Worm (Caenorhabditis elegans) whole organism, young adult: ENCODE results near the gene cope-1.

Source experiments
- B0019.2 ChIP-seq: fragments of 200-800 bp; sonication (Bioruptor generic); conservative IDR thresholded peaks from 2 replicates; pipeline ENCODE4 v1.3.6; 2022; ENCODE audit warnings: missing genetic modification reagents, missing genetic modification characterization, missing compliant biosample characterization
- C06A6.2 ChIP-seq: fragments of 200-800 bp; sonication (Bioruptor generic); conservative IDR thresholded peaks from 2 replicates; pipeline ENCODE4 v1.3.6; 2022; ENCODE audit warnings: missing genetic modification characterization, missing compliant biosample characterization
- D2030.7 ChIP-seq: fragments of 200-800 bp; sonication (Bioruptor generic); IDR thresholded peaks from 2 replicates; pipeline ENCODE4 v1.3.6; 2022; ENCODE audit warnings: missing genetic modification reagents, missing genetic modification characterization, missing compliant biosample characterization
- F10E7.11 ChIP-seq: sonication (generic microtip); optimal IDR thresholded peaks from 2 replicates; lab custom pipeline; 2017; ENCODE audit warnings: mild to moderate bottlenecking, missing genetic modification characterization, moderate library complexity, missing compliant biosample characterization
- F37B4.10 ChIP-seq: fragments of 200-800 bp; sonication (Bioruptor generic); IDR thresholded peaks from 2 replicates; pipeline ENCODE4 v1.3.6; 2022; ENCODE audit warnings: missing genetic modification characterization, missing compliant biosample characterization
- F52B5.7 ChIP-seq: sonication (generic microtip); optimal IDR thresholded peaks from 2 replicates; lab custom pipeline; 2016; ENCODE audit warnings: mild to moderate bottlenecking, missing genetic modification characterization, missing compliant biosample characterization
- K12H6.12 ChIP-seq: fragments of 200-800 bp; sonication (Bioruptor generic); optimal IDR thresholded peaks from 2 replicates; lab custom pipeline; 2018; ENCODE audit warnings: mild to moderate bottlenecking, missing genetic modification characterization, missing compliant biosample characterization
- T26A5.8 ChIP-seq: sonication (generic microtip); optimal IDR thresholded peaks from 2 replicates; lab custom pipeline; 2016; ENCODE audit warnings: missing genetic modification characterization, missing compliant biosample characterization
- Y53F4B.3 ChIP-seq: fragments of 200-800 bp; sonication (Bioruptor generic); IDR thresholded peaks from 2 replicates; pipeline ENCODE4 v1.3.6; 2022; ENCODE audit warnings: missing genetic modification reagents, missing genetic modification characterization, missing compliant biosample characterization
- akir-1 ChIP-seq: fragments of 200-800 bp; sonication (Bioruptor generic); optimal IDR thresholded peaks from 2 replicates; lab custom pipeline; 2018; ENCODE audit warnings: mild to moderate bottlenecking, missing genetic modification characterization, moderate library complexity, missing compliant biosample characterization
- aptf-2 ChIP-seq: fragments of 200-800 bp; sonication (Bioruptor generic); conservative IDR thresholded peaks from 2 replicates; pipeline ENCODE4 v1.3.6; 2022; ENCODE audit warnings: missing genetic modification reagents, missing genetic modification characterization, missing compliant biosample characterization
- attf-6 ChIP-seq: fragments of 200-800 bp; sonication (Bioruptor generic); IDR thresholded peaks from 2 replicates; pipeline ENCODE4 v1.3.6; 2022; ENCODE audit warnings: missing genetic modification reagents, missing genetic modification characterization, missing compliant biosample characterization
- bed-1 ChIP-seq: fragments of 200-800 bp; sonication (Bioruptor generic); IDR thresholded peaks from 2 replicates; pipeline ENCODE4 v1.3.6; 2022; ENCODE audit warnings: missing genetic modification reagents, missing genetic modification characterization, missing compliant biosample characterization
- ceh-100 ChIP-seq: fragments of 200-800 bp; sonication (Bioruptor generic); IDR thresholded peaks from 2 replicates; pipeline ENCODE4 v1.3.6; 2022; ENCODE audit warnings: missing genetic modification reagents, missing genetic modification characterization, missing compliant biosample characterization
- dox-1 ChIP-seq: fragments of 200-800 bp; sonication (Bioruptor generic); IDR thresholded peaks from 2 replicates; pipeline ENCODE4 v1.3.6; 2022; ENCODE audit warnings: missing genetic modification reagents, missing genetic modification characterization, missing compliant biosample characterization
- dpff-1 ChIP-seq: sonication (generic microtip); optimal IDR thresholded peaks from 2 replicates; lab custom pipeline; 2017; ENCODE audit warnings: mild to moderate bottlenecking, missing genetic modification characterization, missing compliant biosample characterization
- ets-4 ChIP-seq: fragments of 200-800 bp; sonication (Bioruptor generic); optimal IDR thresholded peaks from 2 replicates; lab custom pipeline; 2018; ENCODE audit warnings: mild to moderate bottlenecking, missing genetic modification characterization, missing compliant biosample characterization
- gei-17 ChIP-seq: fragments of 200-800 bp; sonication (Bioruptor generic); optimal IDR thresholded peaks from 2 replicates; lab custom pipeline; 2018; ENCODE audit warnings: mild to moderate bottlenecking, missing genetic modification characterization, missing compliant biosample characterization
- him-1 ChIP-seq: sonication (generic microtip); optimal IDR thresholded peaks from 2 replicates; lab custom pipeline; 2016; ENCODE audit warnings: missing genotype, missing genetic modification reagents, missing genetic modification characterization, missing compliant biosample characterization
- lin-26 ChIP-seq: fragments of 200-800 bp; sonication (Bioruptor generic); IDR thresholded peaks from 2 replicates; pipeline ENCODE4 v1.3.6; 2022; ENCODE audit warnings: missing genetic modification reagents, missing genetic modification characterization, missing compliant biosample characterization
- lin-54 ChIP-seq: fragments of 200-800 bp; sonication (Bioruptor generic); optimal IDR thresholded peaks from 2 replicates; lab custom pipeline; 2018; ENCODE audit warnings: mild to moderate bottlenecking, missing genetic modification characterization, missing compliant biosample characterization
- lsl-1 ChIP-seq: fragments of 200-800 bp; sonication (Bioruptor generic); optimal IDR thresholded peaks from 2 replicates; lab custom pipeline; 2018; ENCODE audit warnings: mild to moderate bottlenecking, missing genetic modification characterization, moderate library complexity, missing compliant biosample characterization
- lsy-27 ChIP-seq: sonication (generic microtip); optimal IDR thresholded peaks from 2 replicates; lab custom pipeline; 2017; ENCODE audit warnings: missing genetic modification characterization, mild to moderate bottlenecking, missing compliant biosample characterization, antibody characterized with exemption, missing genotype, borderline replicate concordance; ENCODE audit not compliant: insufficient read depth
- madf-10 ChIP-seq: sonication (generic microtip); optimal IDR thresholded peaks from 2 replicates; lab custom pipeline; 2016; ENCODE audit warnings: mild to moderate bottlenecking, missing genetic modification characterization, missing compliant biosample characterization
- madf-3 ChIP-seq: fragments of 200-800 bp; sonication (Bioruptor generic); IDR thresholded peaks from 2 replicates; pipeline ENCODE4 v1.3.6; 2022; ENCODE audit warnings: missing genetic modification reagents, missing genetic modification characterization, missing compliant biosample characterization
- mes-4 ChIP-seq: sonication (generic microtip); optimal IDR thresholded peaks from 2 replicates; lab custom pipeline; 2016; ENCODE audit warnings: missing genotype, missing genetic modification characterization, missing compliant biosample characterization
- nfya-2 ChIP-seq: fragments of 200-800 bp; sonication (Bioruptor generic); IDR thresholded peaks from 2 replicates; pipeline ENCODE4 v1.3.6; 2022; ENCODE audit warnings: missing genetic modification reagents, missing genetic modification characterization, missing compliant biosample characterization
- nfyb-1 ChIP-seq: fragments of 200-800 bp; sonication (Bioruptor generic); IDR thresholded peaks from 2 replicates; pipeline ENCODE4 v1.3.6; 2022; ENCODE audit warnings: missing genetic modification reagents, missing genetic modification characterization, missing compliant biosample characterization
- nhr-120 ChIP-seq: fragments of 200-800 bp; sonication (Bioruptor generic); IDR thresholded peaks from 2 replicates; pipeline ENCODE4 v1.3.6; 2022; ENCODE audit warnings: missing genetic modification characterization, missing compliant biosample characterization
- nhr-80 ChIP-seq: sonication (generic microtip); optimal IDR thresholded peaks from 2 replicates; lab custom pipeline; 2016; ENCODE audit warnings: missing genetic modification characterization, missing compliant biosample characterization
- pbrm-1 ChIP-seq: fragments of 200-800 bp; sonication (Bioruptor generic); IDR thresholded peaks from 2 replicates; pipeline ENCODE4 v1.3.6; 2022; ENCODE audit warnings: missing genetic modification reagents, missing genetic modification characterization, missing compliant biosample characterization
- repo-1 ChIP-seq: sonication (generic microtip); optimal IDR thresholded peaks from 2 replicates; lab custom pipeline; 2017; ENCODE audit warnings: mild to moderate bottlenecking, missing genetic modification characterization, missing compliant biosample characterization
- rpc-1 ChIP-seq, 2 experiments: fragments of 150-350 bp in 1 of 2; sonication (generic microtip) in 1 of 2; optimal IDR thresholded peaks; 2 replicates each; lab custom pipeline; 2014 to 2018; ENCODE audit warnings: missing biosample characterization in 1 of 2, missing genetic modification characterization in 1 of 2, missing genetic modification reagents in 1 of 2, missing genotype in 1 of 2
- sdz-38 ChIP-seq: sonication (generic microtip); optimal IDR thresholded peaks from 2 replicates; lab custom pipeline; 2016; ENCODE audit warnings: missing genotype, missing genetic modification characterization, missing compliant biosample characterization
- snpc-1.3 ChIP-seq: sonication (generic microtip); optimal IDR thresholded peaks from 2 replicates; lab custom pipeline; 2017; ENCODE audit warnings: missing genetic modification characterization, mild to moderate bottlenecking, missing compliant biosample characterization, antibody characterized with exemption, moderate library complexity, missing genotype, missing genetic modification reagents; ENCODE audit not compliant: insufficient read depth
- snpc-3.4 ChIP-seq: sonication (generic microtip); optimal IDR thresholded peaks from 2 replicates; lab custom pipeline; 2017; ENCODE audit warnings: missing genetic modification characterization, mild to moderate bottlenecking, missing compliant biosample characterization, antibody characterized with exemption, moderate library complexity, missing genotype, missing genetic modification reagents
- sptf-2 ChIP-seq: fragments of 200-800 bp; sonication (Bioruptor generic); optimal IDR thresholded peaks from 2 replicates; lab custom pipeline; 2018; ENCODE audit warnings: mild to moderate bottlenecking, missing genetic modification characterization, missing compliant biosample characterization
- tbx-9 ChIP-seq: sonication (generic microtip); optimal IDR thresholded peaks from 2 replicates; lab custom pipeline; 2016; ENCODE audit warnings: borderline replicate concordance, missing genetic modification characterization, inconsistent platforms, missing compliant biosample characterization
- unc-130 ChIP-seq: sonication (generic microtip); optimal IDR thresholded peaks from 2 replicates; lab custom pipeline; 2016; ENCODE audit warnings: missing genetic modification reagents, missing genetic modification characterization, missing compliant biosample characterization
- xnd-1 ChIP-seq: sonication (generic microtip); optimal IDR thresholded peaks from 2 replicates; lab custom pipeline; 2016; ENCODE audit warnings: missing genotype, missing genetic modification reagents, missing genetic modification characterization, missing compliant biosample characterization
- zfh-2 ChIP-seq: fragments of 200-800 bp; sonication (Bioruptor generic); conservative IDR thresholded peaks from 2 replicates; pipeline ENCODE4 v1.3.6; 2022; ENCODE audit warnings: missing genetic modification reagents, missing genetic modification characterization, missing compliant biosample characterization
- zim-3 ChIP-seq: sonication (generic microtip); optimal IDR thresholded peaks from 2 replicates; lab custom pipeline; 2017; ENCODE audit warnings: mild to moderate bottlenecking, missing genetic modification characterization, moderate library complexity, missing compliant biosample characterization
- ztf-22 ChIP-seq: fragments of 200-800 bp; sonication (Bioruptor generic); optimal IDR thresholded peaks from 2 replicates; lab custom pipeline; 2018; ENCODE audit warnings: mild to moderate bottlenecking, missing genetic modification characterization, moderate library complexity, missing compliant biosample characterization
- ztf-25 ChIP-seq: fragments of 200-800 bp; sonication (Bioruptor generic); IDR thresholded peaks from 2 replicates; pipeline ENCODE4 v1.3.6; 2022; ENCODE audit warnings: missing genetic modification reagents, missing genetic modification characterization, missing compliant biosample characterization
- ztf-3 ChIP-seq: fragments of 200-800 bp; sonication (Bioruptor generic); optimal IDR thresholded peaks from 2 replicates; lab custom pipeline; 2018; ENCODE audit warnings: mild to moderate bottlenecking, missing genetic modification characterization, missing compliant biosample characterization

cope-1 gene

DNA sequence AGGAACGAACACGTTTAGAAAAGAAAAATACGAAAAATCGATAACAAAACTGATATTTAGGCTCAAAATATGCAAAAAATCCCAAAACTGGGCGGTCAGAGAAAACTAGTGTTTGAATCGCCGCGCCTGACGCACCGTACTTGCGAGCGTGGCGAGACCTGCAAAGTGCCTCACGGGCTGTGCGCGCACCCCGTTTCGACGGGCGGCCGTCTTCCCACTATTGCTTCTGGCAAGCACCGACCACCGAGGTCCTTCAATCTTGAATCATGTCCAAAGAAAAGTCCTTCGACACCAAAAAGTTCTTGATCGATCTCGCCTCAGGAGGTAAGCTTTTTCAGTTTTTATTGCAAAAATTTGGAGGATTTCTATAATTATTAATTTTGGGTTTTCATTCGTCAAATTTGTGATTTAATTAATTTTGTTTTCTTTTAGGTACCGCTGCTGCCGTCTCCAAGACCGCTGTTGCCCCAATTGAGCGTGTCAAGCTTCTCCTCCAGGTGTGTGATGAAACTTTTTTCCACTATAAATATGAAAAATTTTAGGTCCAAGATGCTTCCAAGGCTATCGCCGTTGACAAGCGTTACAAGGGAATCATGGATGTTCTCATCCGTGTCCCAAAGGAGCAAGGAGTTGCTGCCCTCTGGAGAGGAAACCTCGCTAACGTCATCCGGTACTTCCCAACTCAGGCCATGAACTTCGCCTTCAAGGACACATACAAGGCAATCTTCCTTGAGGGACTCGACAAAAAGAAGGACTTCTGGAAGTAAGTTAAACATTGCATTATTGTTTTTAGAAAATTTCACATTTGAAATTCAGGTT is 37.1 kb downstream of the cope-1 start, which contains the start of gene ant-1.1 (continued):
- TF ChIP-seq Y53F4B.3 (peak; percentile 63), madf-10 (tag; lab: Kevin White, UChicago) (peak; percentile 74), snpc-3.4 (tag; lab: Kevin White, UChicago) (peak; percentile 77), nfya-2 (GFP tag; lab: Robert Waterston, UW) (no peak), him-1 (tag; lab: Kevin White, UChicago) (no peak), snpc-1.3 (tag; lab: Kevin White, UChicago) (peak; percentile 84), bed-1 (GFP tag; lab: Robert Waterston, UW) (no peak), lsy-27 (tag; lab: Kevin White, UChicago) (no peak), ztf-22 (no peak), nhr-80 (peak; percentile 63), repo-1 (peak; percentile 61), ets-4 (peak; percentile 53), aptf-2 (GFP tag; lab: Robert Waterston, UW) (peak; percentile 82), zim-3 (tag; lab: Kevin White, UChicago) (no peak), gei-17 (peak; percentile 45), attf-6 (no peak), pbrm-1 (GFP tag; lab: Robert Waterston, UW) (peak; percentile 91), ztf-3 (GFP tag; lab: Kevin White, UChicago) (no peak), nhr-120 (no peak), F52B5.7 (tag; lab: Kevin White, UChicago) (no peak), rpc-1 (optimal IDR thresholded peaks at IDR 0.05; lab: Kevin White, UChicago) (peak; percentile 21), rpc-1 (tag; optimal IDR thresholded peaks at IDR 0.05; lab: Kevin White, UChicago) (no peak), B0019.2 (GFP tag; lab: Robert Waterston, UW) (0 out of 2 replicates have a peak, but pooled peaks have one; percentile 4), mes-4 (tag; lab: Kevin White, UChicago) (no peak), xnd-1 (tag; lab: Kevin White, UChicago) (peak; percentile 45), madf-3 (GFP tag; lab: Robert Waterston, UW) (peak; percentile 91), lin-54 (GFP tag; lab: Kevin White, UChicago) (peak; percentile 99), F10E7.11 (tag; lab: Kevin White, UChicago) (no peak), ztf-25 (GFP tag; lab: Robert Waterston, UW) (0 out of 2 replicates have a peak, but pooled peaks have one; percentile 24), zfh-2 (GFP tag; lab: Robert Waterston, UW) (peak; percentile 96), unc-130 (GFP tag; lab: Kevin White, UChicago) (peak; percentile 30), lsl-1 (peak; percentile 88), lin-26 (peak; percentile 69; the same call in 1 of the 2 replicates), dpff-1 (tag; lab: Kevin White, UChicago) (no peak)

DNA sequence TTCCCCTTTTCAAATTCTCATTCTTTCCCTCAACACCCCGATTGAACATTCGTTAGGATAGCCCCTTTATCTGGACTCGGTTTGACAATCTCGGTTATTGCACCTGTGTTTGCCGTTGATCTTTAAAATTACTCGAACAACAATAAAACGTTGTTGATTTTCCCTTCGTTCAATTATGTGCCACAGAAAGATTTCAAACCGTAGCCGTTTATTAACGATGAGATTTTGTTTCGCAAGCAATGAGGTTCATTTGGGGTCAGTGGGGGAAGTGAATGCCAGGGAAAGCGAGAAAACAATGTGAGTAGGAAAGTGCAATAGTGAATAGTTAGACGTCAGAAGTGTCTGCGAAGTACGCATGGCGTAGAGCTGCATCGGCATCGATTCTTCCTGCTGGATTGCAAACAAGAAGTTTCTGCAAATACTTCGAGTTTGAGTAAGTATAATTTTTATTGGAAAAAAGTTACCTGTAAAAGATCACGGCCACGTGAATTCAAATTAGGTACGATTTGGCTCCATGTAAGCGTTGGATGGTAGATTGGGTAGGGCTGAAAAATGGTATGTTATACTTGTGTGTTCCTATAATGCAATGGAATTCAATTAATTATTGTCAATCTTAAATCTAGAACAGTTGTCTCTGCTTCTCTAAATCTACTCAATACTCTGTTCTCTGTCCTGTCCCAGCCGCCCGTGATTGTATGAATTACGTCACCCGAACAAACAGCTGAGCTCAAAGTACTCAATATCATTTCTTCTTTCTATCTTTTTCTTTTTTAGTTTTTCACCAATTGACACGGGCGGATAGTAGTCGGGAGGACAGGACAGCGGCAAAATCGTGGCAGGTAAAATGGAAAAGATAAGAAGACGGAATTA is 38.7 kb downstream of the cope-1 start, which contains the start of gene kel-3:
Gene kel-3, plus strand, starts transcription at position 328 of the 870 bp plus-strand sequence.
- TF ChIP-seq tbx-9 (tag; lab: Kevin White, UChicago) (peak; percentile 75), C06A6.2 (GFP tag; lab: Robert Waterston, UW) (peak; percentile 73), nfyb-1 (peak; percentile 94), dox-1 (GFP tag; lab: Robert Waterston, UW) (peak; percentile 83), ets-4 (peak; percentile 96), D2030.7 (GFP tag; lab: Robert Waterston, UW) (peak; percentile 91), mes-4 (tag; lab: Kevin White, UChicago) (peak; percentile 54), sptf-2 (GFP tag; lab: Kevin White, UChicago) (no peak), K12H6.12 (tag; lab: Kevin White, UChicago) (peak; percentile 25), sdz-38 (tag; lab: Kevin White, UChicago) (no peak), T26A5.8 (tag; lab: Kevin White, UChicago) (peak; percentile 98), akir-1 (no peak), F37B4.10 (0 out of 2 replicates have a peak, but pooled peaks have one; percentile 57), ceh-100 (GFP tag; lab: Robert Waterston, UW) (peak; percentile 76), him-1 (tag; lab: Kevin White, UChicago) (peak; percentile 54)
